Fruit fly (Drosophila melanogaster) S2 (cell line): ENCODE results near the gene CG12071.

Experiments used
- CG8478 ChIP-seq: fragments of >200 bp; optimal IDR thresholded peaks from 2 replicates; lab custom pipeline; 2018
- CTCF ChIP-seq, 2 experiments: fragments of >200 bp; optimal IDR thresholded peaks; 2 replicates each; lab custom pipeline; 2018

DNA sequence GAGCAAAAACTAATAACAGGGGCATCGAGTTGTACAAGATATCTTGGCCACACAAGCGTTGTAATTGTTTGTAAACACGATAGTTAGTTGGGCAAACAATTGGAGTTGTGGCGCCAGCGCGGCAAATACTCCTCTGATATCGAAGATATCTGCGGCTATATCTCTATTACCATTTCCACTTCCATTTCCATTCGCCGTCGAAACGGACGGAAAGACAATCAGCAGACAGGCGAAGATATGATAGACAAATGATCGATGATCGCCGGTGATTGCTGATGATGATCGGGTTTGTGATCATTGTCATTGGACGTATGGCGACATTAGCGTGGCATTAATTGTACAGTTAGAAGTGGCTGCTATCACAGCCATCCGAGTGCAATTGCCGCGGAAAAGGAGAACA lies 44.6 kb upstream of the CG12071 start:
- no peak for TF ChIP-seq CG8478
- TF ChIP-seq CTCF (optimal IDR thresholded peaks at IDR 0.05; lab: Kevin White, UChicago): no peak
